Fruit fly (Drosophila melanogaster): ENCODE results near the gene CG32266.
A peak's percentile ranks its signal among the peaks of the same experiment; 100 is the strongest.

CG32266 gene

dm6 chr3L:3824790-3825484 is 34.3 kb downstream of the CG32266 start, which contains the start of gene Rdh (continued):
- TF ChIP-seq Hand (GFP tag; optimal IDR thresholded peaks at IDR 0.05) (peak; percentile 91), CG3163 (GFP tag; optimal IDR thresholded peaks at IDR 0.05) (peak; percentile 10), CG8359 (GFP tag; optimal IDR thresholded peaks at IDR 0.05; ENCODE audit: borderline replicate concordance) (peak; percentile 49), Xbp1 (GFP tag; optimal IDR thresholded peaks at IDR 0.05) (peak; percentile 80), Meics (GFP tag; optimal IDR thresholded peaks at IDR 0.05) (peak; percentile 87), CG1529 (GFP tag; optimal IDR thresholded peaks at IDR 0.05) (peak; percentile 70), Hr39 (optimal IDR thresholded peaks at IDR 0.05) (no peak), CG12391 (tag; optimal IDR thresholded peaks at IDR 0.05) (peak; percentile 85), CG14441 (GFP tag; IDR thresholded peaks at IDR 0.05) (peak; percentile 61), Awh (GFP tag; IDR thresholded peaks at IDR 0.05) (peak; percentile 55; the same call in 1 of the 2 replicates), CG4328 (GFP tag; optimal IDR thresholded peaks at IDR 0.05) (peak; percentile 86), Dbx (GFP tag; IDR thresholded peaks at IDR 0.05) (peak; percentile 79), CG34422 (GFP tag; IDR thresholded peaks at IDR 0.05) (peak; percentile 34; the same call in 2 of the 3 replicates), fu2 (GFP tag; optimal IDR thresholded peaks at IDR 0.05) (no peak), fd64A (GFP tag; optimal IDR thresholded peaks at IDR 0.05) (no peak), sisA (GFP tag; IDR thresholded peaks at IDR 0.05) (peak; percentile 63), sna (GFP tag; IDR thresholded peaks at IDR 0.05; ENCODE audit: partially characterized antibody) (no peak), CG12659 (GFP tag; optimal IDR thresholded peaks at IDR 0.05) (peak; percentile 85), CG14014 (GFP tag; IDR thresholded peaks at IDR 0.05) (peak; percentile 64), kah (GFP tag; optimal IDR thresholded peaks at IDR 0.05) (peak; percentile 30)

DNA sequence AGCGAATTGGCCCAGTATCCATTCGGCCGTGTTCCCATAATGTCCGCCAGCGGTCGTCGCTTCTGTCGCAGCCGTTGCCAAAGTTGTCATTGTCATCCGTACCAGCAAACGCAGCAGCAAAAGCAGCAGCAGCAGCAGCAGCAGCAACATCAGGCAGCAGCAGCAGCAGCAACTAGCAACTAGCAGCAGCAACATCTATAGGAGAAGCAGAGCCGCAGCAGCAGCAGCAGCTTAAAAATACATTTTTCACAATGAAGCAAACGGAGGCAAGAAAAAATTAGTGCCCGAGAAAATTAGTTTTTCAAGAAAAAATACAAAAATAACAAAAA is 34.8 kb downstream of the CG32266 start:
- TF ChIP-seq onecut (GFP tag; IDR thresholded peaks at IDR 0.05) (no peak), chm (GFP tag; IDR thresholded peaks at IDR 0.05) (0 out of 2 replicates have a peak, but pooled peaks have one; percentile 16), CG42726 (GFP tag; IDR thresholded peaks at IDR 0.05; ENCODE audit: partially characterized antibody) (0 out of 2 replicates have a peak, but pooled peaks have one; percentile 12), MESR4 (GFP tag; optimal IDR thresholded peaks at IDR 0.05) (no peak), D19A (tag; optimal IDR thresholded peaks at IDR 0.05) (no peak), HmgD (GFP tag; optimal IDR thresholded peaks at IDR 0.05) (no peak), Adf1 (GFP tag; IDR thresholded peaks at IDR 0.05) (peak; percentile 46), Trl (optimal IDR thresholded peaks at IDR 0.05) (peak in 1 of 2 experiments; percentile 58), Trl (GFP tag; optimal IDR thresholded peaks at IDR 0.05) (no peak), Deaf1 (tag; optimal IDR thresholded peaks at IDR 0.05) (peak; percentile 48), Blimp-1 (GFP tag; optimal IDR thresholded peaks at IDR 0.05) (no peak), dm (GFP tag; optimal IDR thresholded peaks at IDR 0.05) (no peak), Jarid2 (GFP tag; optimal IDR thresholded peaks at IDR 0.05) (peak; percentile 75), CG43689 (GFP tag; IDR thresholded peaks at IDR 0.05) (no peak), Doc2 (GFP tag; IDR thresholded peaks at IDR 0.05) (no peak), disco-r (GFP tag; optimal IDR thresholded peaks at IDR 0.05) (peak; percentile 6), cad (GFP tag; optimal IDR thresholded peaks at IDR 0.05) (no peak), Elba2 (GFP tag; optimal IDR thresholded peaks at IDR 0.05) (no peak), Eip74EF (GFP tag; optimal IDR thresholded peaks at IDR 0.05) (no peak), CG6175 (GFP tag; IDR thresholded peaks at IDR 0.05) (peak; percentile 59; the same call in 2 of the 3 replicates), CG7745 (tag; optimal IDR thresholded peaks at IDR 0.05) (no peak), grn (GFP tag; optimal IDR thresholded peaks at IDR 0.05) (no peak), Med (GFP tag) (peak; percentile 66), gfzf (GFP tag; optimal IDR thresholded peaks at IDR 0.05) (no peak), zen (tag; optimal IDR thresholded peaks at IDR 0.05) (no peak), CG10565 (GFP tag; optimal IDR thresholded peaks at IDR 0.05) (no peak), CG15269 (tag; optimal IDR thresholded peaks at IDR 0.05) (no peak), Awh (GFP tag; IDR thresholded peaks at IDR 0.05) (peak; percentile 80), Dfd (GFP tag; optimal IDR thresholded peaks at IDR 0.05) (no peak), ash1 (GFP tag; optimal IDR thresholded peaks at IDR 0.05) (no peak), MTF-1 (GFP tag; optimal IDR thresholded peaks at IDR 0.05; ENCODE audit: borderline replicate concordance) (no peak)

Data from whole organism, embryonic.